Worm (Caenorhabditis elegans) whole organism, L2 larva: ENCODE results near the gene tag-124.

Experiments
- C34F6.9 ChIP-seq: fragments of 150-350 bp; optimal IDR thresholded peaks from 2 replicates; lab custom pipeline; 2014; ENCODE audit warnings: missing biosample characterization, missing genetic modification characterization
- F13H6.1 ChIP-seq: sonication (generic microtip); optimal IDR thresholded peaks from 2 replicates; lab custom pipeline; 2016; ENCODE audit warnings: missing genetic modification characterization, missing compliant biosample characterization
- R02D3.7 ChIP-seq: fragments of 150-350 bp; optimal IDR thresholded peaks from 2 replicates; lab custom pipeline; 2014; ENCODE audit warnings: missing biosample characterization, missing genetic modification characterization
- aly-2 ChIP-seq: fragments of 150-350 bp; optimal IDR thresholded peaks from 2 replicates; lab custom pipeline; 2014; ENCODE audit warnings: missing biosample characterization, missing genetic modification characterization
- blmp-1 ChIP-seq: sonication (generic microtip); optimal IDR thresholded peaks from 2 replicates; lab custom pipeline; 2017; ENCODE audit warnings: missing genetic modification characterization, mild to moderate bottlenecking, missing compliant biosample characterization, antibody characterized with exemption, moderate library complexity; ENCODE audit not compliant: insufficient read depth
- ceh-82 ChIP-seq: fragments of 150-350 bp; optimal IDR thresholded peaks from 2 replicates; lab custom pipeline; 2014; ENCODE audit warnings: missing biosample characterization, missing genetic modification characterization
- crh-2 ChIP-seq: sonication (generic microtip); optimal IDR thresholded peaks from 2 replicates; lab custom pipeline; 2017; ENCODE audit warnings: missing biosample characterization, missing genetic modification characterization
- dmd-4 ChIP-seq: sonication (generic microtip); optimal IDR thresholded peaks from 2 replicates; lab custom pipeline; 2017; ENCODE audit warnings: missing biosample characterization, missing genetic modification characterization
- egl-27 ChIP-seq: sonication (generic microtip); optimal IDR thresholded peaks from 3 replicates; lab custom pipeline; 2017; ENCODE audit warnings: missing biosample characterization, missing genetic modification reagents, missing genetic modification characterization
- elt-3 ChIP-seq: sonication (generic microtip); optimal IDR thresholded peaks from 2 replicates; lab custom pipeline; 2017; ENCODE audit warnings: missing biosample characterization, missing genetic modification characterization
- fos-1 ChIP-seq: fragments of 150-350 bp; optimal IDR thresholded peaks from 2 replicates; lab custom pipeline; 2014; ENCODE audit warnings: missing biosample characterization, missing genetic modification characterization
- gmeb-1 ChIP-seq: fragments of 150-350 bp; optimal IDR thresholded peaks from 2 replicates; lab custom pipeline; 2014; ENCODE audit warnings: missing biosample characterization, missing genetic modification characterization
- lin-11 ChIP-seq: fragments of 150-350 bp; sonication (generic microtip); optimal IDR thresholded peaks from 2 replicates; lab custom pipeline; 2014; ENCODE audit warnings: missing biosample characterization, missing genetic modification characterization, inconsistent platforms, mixed read lengths
- lsy-2 ChIP-seq, 2 experiments: fragments of 150-350 bp in 1 of 2; sonication (generic microtip) in 1 of 2; optimal IDR thresholded peaks; 2 replicates each; lab custom pipeline; 2014 to 2017; ENCODE audit warnings: missing biosample characterization in 2 of 2, missing genetic modification characterization in 2 of 2
- mab-5 ChIP-seq: fragments of 150-350 bp; optimal IDR thresholded peaks from 2 replicates; lab custom pipeline; 2014; ENCODE audit warnings: missing biosample characterization, missing genetic modification characterization
- mbf-1 ChIP-seq: sonication (generic microtip); optimal IDR thresholded peaks from 2 replicates; lab custom pipeline; 2017; ENCODE audit warnings: missing biosample characterization, missing genetic modification characterization
- nhr-10 ChIP-seq: sonication (generic microtip); optimal IDR thresholded peaks from 2 replicates; lab custom pipeline; 2017; ENCODE audit warnings: missing biosample characterization, missing genetic modification characterization
- nhr-11 ChIP-seq: fragments of 150-350 bp; optimal IDR thresholded peaks from 2 replicates; lab custom pipeline; 2014; ENCODE audit warnings: missing biosample characterization, missing genetic modification characterization
- nhr-12 ChIP-seq: fragments of 150-350 bp; optimal IDR thresholded peaks from 2 replicates; lab custom pipeline; 2014; ENCODE audit warnings: missing biosample characterization, missing genetic modification characterization
- nhr-129 ChIP-seq: fragments of 150-350 bp; optimal IDR thresholded peaks from 2 replicates; lab custom pipeline; 2014; ENCODE audit warnings: missing biosample characterization, missing genetic modification characterization
- nhr-21 ChIP-seq: fragments of 150-350 bp; optimal IDR thresholded peaks from 2 replicates; lab custom pipeline; 2014; ENCODE audit warnings: missing biosample characterization, missing genetic modification characterization
- nhr-23 ChIP-seq: fragments of 150-350 bp; optimal IDR thresholded peaks from 2 replicates; lab custom pipeline; 2014; ENCODE audit warnings: missing biosample characterization, missing genetic modification reagents, missing genetic modification characterization
- nhr-237 ChIP-seq: fragments of 150-350 bp; optimal IDR thresholded peaks from 2 replicates; lab custom pipeline; 2014; ENCODE audit warnings: missing biosample characterization, missing genetic modification characterization
- nhr-25 ChIP-seq: fragments of 150-350 bp; sonication (generic microtip); optimal IDR thresholded peaks from 3 replicates; lab custom pipeline; 2014; ENCODE audit warnings: missing biosample characterization, missing genetic modification characterization
- nhr-6 ChIP-seq: fragments of 150-350 bp; optimal IDR thresholded peaks from 2 replicates; lab custom pipeline; 2014; ENCODE audit warnings: missing biosample characterization, missing genetic modification characterization
- peb-1 ChIP-seq: fragments of 150-350 bp; optimal IDR thresholded peaks from 2 replicates; lab custom pipeline; 2014; ENCODE audit warnings: missing biosample characterization, missing genetic modification characterization
- sem-4 ChIP-seq: fragments of 150-350 bp; optimal IDR thresholded peaks from 2 replicates; lab custom pipeline; 2014; ENCODE audit warnings: missing biosample characterization, missing genetic modification reagents, missing genetic modification characterization
- skn-1 ChIP-seq: sonication (generic microtip); optimal IDR thresholded peaks from 2 replicates; lab custom pipeline; 2017; ENCODE audit warnings: missing biosample characterization, missing genetic modification characterization
- sma-3 ChIP-seq: sonication (generic microtip); optimal IDR thresholded peaks from 2 replicates; lab custom pipeline; 2016; ENCODE audit warnings: missing genetic modification reagents, missing genetic modification characterization, missing compliant biosample characterization
- sma-9 ChIP-seq, 2 experiments: fragments of 150-350 bp in 1 of 2; sonication (generic microtip) in 1 of 2; optimal IDR thresholded peaks; 2 replicates each; lab custom pipeline; 2014 to 2016; ENCODE audit warnings: missing genetic modification characterization in 2 of 2, mild to moderate bottlenecking in 1 of 2, missing biosample characterization in 1 of 2, missing compliant biosample characterization in 1 of 2, missing genetic modification reagents in 1 of 2, moderate library complexity in 1 of 2
- unc-39 ChIP-seq: fragments of 150-350 bp; optimal IDR thresholded peaks from 2 replicates; lab custom pipeline; 2014; ENCODE audit warnings: missing biosample characterization, missing genetic modification characterization
- unc-62 ChIP-seq: fragments of 150-350 bp; optimal IDR thresholded peaks from 2 replicates; lab custom pipeline; 2014; ENCODE audit warnings: missing biosample characterization, missing genetic modification reagents, missing genetic modification characterization
- ztf-1 ChIP-seq: fragments of 200-800 bp; sonication (Bioruptor generic); conservative IDR thresholded peaks from 2 replicates; pipeline ENCODE4 v1.3.6; 2022; ENCODE audit warnings: missing genetic modification characterization, missing compliant biosample characterization
- ztf-4 ChIP-seq: fragments of 150-350 bp; optimal IDR thresholded peaks from 2 replicates; lab custom pipeline; 2014; ENCODE audit warnings: missing biosample characterization, missing genetic modification characterization

Gene tag-124

ce11 chrII:9573412-9573811 is 17.7 kb upstream of the tag-124 start:
- TF ChIP-seq unc-62 (GFP tag; lab: Kevin White, UChicago): no peak
- TF ChIP-seq nhr-6: no peak
- TF ChIP-seq unc-39 (tag; lab: Kevin White, UChicago): no peak
- TF ChIP-seq crh-2 (tag; lab: Kevin White, UChicago): no peak
- TF ChIP-seq nhr-21 (tag; lab: Kevin White, UChicago): peak; percentile 31
- peak; percentile 17 for TF ChIP-seq nhr-129 (tag; lab: Kevin White, UChicago)
- peak; percentile 4 for TF ChIP-seq nhr-25

ce11 chrII:9574406-9574805 is 16.7 kb upstream of the tag-124 start:
- TF ChIP-seq nhr-129 (tag; lab: Kevin White, UChicago) (peak; percentile 8), egl-27 (no peak), R02D3.7 (no peak)

ce11 chrII:9575670-9576069 is 15.4 kb upstream of the tag-124 start, which contains the start of gene exc-7:
Gene exc-7, plus strand, starts transcription at chrII:9575970.
- TF ChIP-seq nhr-237 (tag; lab: Kevin White, UChicago) (no peak), mbf-1 (tag; lab: Kevin White, UChicago) (no peak), nhr-10 (tag; lab: Kevin White, UChicago) (no peak), sma-9 (GFP tag; optimal IDR thresholded peaks at IDR 0.05; lab: Kevin White, UChicago) (no peak), sma-9 (tag; optimal IDR thresholded peaks at IDR 0.05; lab: Kevin White, UChicago) (no peak), nhr-12 (no peak)

DNA sequence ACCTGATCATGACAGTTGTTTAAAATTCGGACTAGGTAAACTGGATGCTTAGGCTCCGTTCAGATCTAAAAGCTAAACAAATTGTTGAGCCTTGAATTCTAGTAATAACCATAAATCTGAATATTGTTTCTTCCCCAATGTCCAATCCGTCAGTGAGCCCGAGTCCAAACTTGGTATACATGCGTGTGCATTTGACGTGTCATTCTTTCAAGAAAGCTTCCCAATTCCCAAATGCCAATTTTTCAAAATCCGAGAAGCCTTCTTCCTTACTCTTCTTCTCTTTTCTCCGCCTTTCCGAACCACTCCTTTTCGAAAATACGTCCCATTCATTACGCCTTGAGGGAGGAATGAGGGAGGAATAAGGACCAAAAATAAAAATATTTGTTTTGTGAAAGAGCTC is 14.4 kb upstream of the tag-124 start:
- TF ChIP-seq mab-5 (tag; lab: Kevin White, UChicago) (peak; percentile 74), egl-27 (no peak), mbf-1 (tag; lab: Kevin White, UChicago) (no peak), aly-2 (no peak), crh-2 (tag; lab: Kevin White, UChicago) (peak; percentile 14)

- TF ChIP-seq F13H6.1 (peak; percentile 6), ztf-1 (no peak), sem-4 (no peak), dmd-4 (tag; lab: Kevin White, UChicago) (no peak), aly-2 (no peak)
Measured at ce11 chrII:9577630-9578029, 13.5 kb upstream of the tag-124 start.

- no peak for TF ChIP-seq crh-2 (tag; lab: Kevin White, UChicago)
Measured at ce11 chrII:9583461-9583860, 7.6 kb upstream of the tag-124 start, which contains the start of gene wee-1.1. Gene wee-1.1, minus strand, starts transcription at chrII:9583561.

ce11 chrII:9586734-9587209 is 4.3 kb upstream of the tag-124 start, which contains the start of gene ugt-58:
Gene ugt-58, minus strand, starts transcription at chrII:9586784.
- TF ChIP-seq nhr-25 (peak; percentile 64), nhr-23 (tag; lab: Kevin White, UChicago) (no peak), sma-3 (GFP tag; lab: Kevin White, UChicago) (peak; percentile 50), blmp-1 (tag; lab: Kevin White, UChicago) (peak; percentile 25), F13H6.1 (no peak), fos-1 (tag; lab: Kevin White, UChicago) (peak; percentile 37), sma-9 (GFP tag; optimal IDR thresholded peaks at IDR 0.05; lab: Kevin White, UChicago) (peak; percentile 65), sma-9 (tag; optimal IDR thresholded peaks at IDR 0.05; lab: Kevin White, UChicago) (no peak), gmeb-1 (tag; lab: Kevin White, UChicago) (peak; percentile 36), crh-2 (tag; lab: Kevin White, UChicago) (no peak), egl-27 (no peak), nhr-21 (tag; lab: Kevin White, UChicago) (peak; percentile 9), nhr-6 (no peak)

DNA sequence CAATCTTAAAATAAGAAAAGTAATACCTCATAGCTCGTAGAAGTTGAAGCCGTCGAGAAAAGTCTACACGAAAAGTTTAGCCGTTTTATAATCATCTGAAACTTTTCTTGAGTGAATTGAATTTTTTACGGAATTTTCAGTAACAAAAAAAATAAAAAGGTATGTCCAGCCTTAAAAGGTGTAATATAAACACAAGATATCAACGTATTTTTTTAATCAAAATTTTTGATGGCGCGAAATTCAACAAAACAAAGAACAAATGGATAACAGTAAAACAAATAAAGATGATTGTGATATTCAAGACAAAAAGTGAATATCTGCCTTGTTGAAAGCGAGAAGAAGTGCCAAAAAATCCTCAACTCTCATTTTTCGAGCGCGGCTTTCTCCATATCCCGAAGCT is 1.4 kb upstream of the tag-124 start, which contains the start of gene eral-1:
TSS of gene eral-1 (minus strand) at position 101 of the 400 bp plus-strand sequence.
- TF ChIP-seq egl-27 (no peak), crh-2 (tag; lab: Kevin White, UChicago) (no peak), ztf-4 (tag; lab: Kevin White, UChicago) (no peak), elt-3 (tag; lab: Kevin White, UChicago) (no peak), nhr-129 (tag; lab: Kevin White, UChicago) (no peak), nhr-10 (tag; lab: Kevin White, UChicago) (no peak), C34F6.9 (tag; lab: Kevin White, UChicago) (no peak), nhr-11 (tag; lab: Kevin White, UChicago) (no peak), nhr-6 (no peak), peb-1 (no peak), lin-11 (no peak), unc-62 (GFP tag; lab: Kevin White, UChicago) (no peak), nhr-21 (tag; lab: Kevin White, UChicago) (no peak), ceh-82 (tag; lab: Kevin White, UChicago) (no peak), skn-1 (no peak), lsy-2 (tag; optimal IDR thresholded peaks at IDR 0.05; lab: Kevin White, UChicago) (no peak)
